Worm (Caenorhabditis elegans) whole organism, L2 larva: ENCODE results near the gene clec-250.

Experiments
- R02D3.7 ChIP-seq: fragments of 150-350 bp; optimal IDR thresholded peaks from 2 replicates; lab custom pipeline; 2014; ENCODE audit warnings: missing biosample characterization, missing genetic modification characterization
- ZK546.5 ChIP-seq: sonication (generic microtip); optimal IDR thresholded peaks from 2 replicates; lab custom pipeline; 2017; ENCODE audit warnings: missing biosample characterization, missing genetic modification characterization
- ama-1 ChIP-seq: fragments of 150-350 bp; optimal IDR thresholded peaks from 2 replicates; lab custom pipeline; 2018; ENCODE audit warnings: inconsistent platforms
- egl-27 ChIP-seq: sonication (generic microtip); optimal IDR thresholded peaks from 3 replicates; lab custom pipeline; 2017; ENCODE audit warnings: missing biosample characterization, missing genetic modification reagents, missing genetic modification characterization
- elt-1 ChIP-seq: fragments of 150-350 bp; optimal IDR thresholded peaks from 2 replicates; lab custom pipeline; 2014; ENCODE audit warnings: missing biosample characterization, missing genetic modification characterization
- elt-3 ChIP-seq: sonication (generic microtip); optimal IDR thresholded peaks from 2 replicates; lab custom pipeline; 2017; ENCODE audit warnings: missing biosample characterization, missing genetic modification characterization
- gmeb-1 ChIP-seq: fragments of 150-350 bp; optimal IDR thresholded peaks from 2 replicates; lab custom pipeline; 2014; ENCODE audit warnings: missing biosample characterization, missing genetic modification characterization
- nhr-11 ChIP-seq: fragments of 150-350 bp; optimal IDR thresholded peaks from 2 replicates; lab custom pipeline; 2014; ENCODE audit warnings: missing biosample characterization, missing genetic modification characterization
- nhr-129 ChIP-seq: fragments of 150-350 bp; optimal IDR thresholded peaks from 2 replicates; lab custom pipeline; 2014; ENCODE audit warnings: missing biosample characterization, missing genetic modification characterization
- nhr-25 ChIP-seq: fragments of 150-350 bp; sonication (generic microtip); optimal IDR thresholded peaks from 3 replicates; lab custom pipeline; 2014; ENCODE audit warnings: missing biosample characterization, missing genetic modification characterization
- peb-1 ChIP-seq: fragments of 150-350 bp; optimal IDR thresholded peaks from 2 replicates; lab custom pipeline; 2014; ENCODE audit warnings: missing biosample characterization, missing genetic modification characterization
- skn-1 ChIP-seq: sonication (generic microtip); optimal IDR thresholded peaks from 2 replicates; lab custom pipeline; 2017; ENCODE audit warnings: missing biosample characterization, missing genetic modification characterization
- unc-62 ChIP-seq: fragments of 150-350 bp; optimal IDR thresholded peaks from 2 replicates; lab custom pipeline; 2014; ENCODE audit warnings: missing biosample characterization, missing genetic modification reagents, missing genetic modification characterization

ce11 chrV:18722510-18723299, 19.3 kb downstream of the clec-250 start:
- TF ChIP-seq R02D3.7 (tag; lab: Kevin White, UChicago) (no peak), unc-62 (no peak), ZK546.5 (tag; lab: Kevin White, UChicago) (no peak), peb-1 (tag; lab: Kevin White, UChicago) (no peak), elt-3 (tag; lab: Kevin White, UChicago) (no peak), egl-27 (tag; lab: Kevin White, UChicago) (no peak), skn-1 (no peak), ama-1 (lab: Kevin White, UChicago) (no peak), nhr-11 (tag; lab: Kevin White, UChicago) (no peak), nhr-129 (no peak), gmeb-1 (tag; lab: Kevin White, UChicago) (no peak), nhr-25 (tag; lab: Kevin White, UChicago) (no peak), elt-1 (tag; lab: Kevin White, UChicago) (no peak)
